Worm (Caenorhabditis elegans): ENCODE data around the gene trpp-9.
A peak's percentile ranks its signal among the peaks of the same experiment; 100 is the strongest.

The trpp-9 gene

DNA sequence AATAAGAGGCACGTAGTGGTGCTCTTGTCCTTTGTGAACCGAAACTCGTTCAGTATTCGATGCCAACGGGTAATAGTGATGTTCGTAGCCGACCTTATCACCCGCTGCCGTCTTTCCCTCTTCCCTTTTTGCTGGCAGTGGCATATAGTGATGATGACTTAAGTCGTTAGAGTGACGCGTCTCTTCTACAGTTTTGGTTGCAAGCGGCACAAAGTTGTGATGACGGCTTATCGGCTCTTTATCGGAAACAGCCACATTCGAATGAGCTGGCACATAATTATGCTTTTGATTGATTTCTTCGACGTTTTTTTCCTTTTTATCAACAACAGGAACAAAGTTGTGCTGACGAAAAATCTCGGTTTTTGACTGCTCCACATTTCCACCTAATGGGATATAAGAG is 48.3 kb upstream of the trpp-9 start (continued):
- TF ChIP-seq zip-11 (GFP tag; IDR thresholded peaks at IDR 0.05), result no peak
- TF ChIP-seq nhr-10 (tag; optimal IDR thresholded peaks at IDR 0.05), result peak; percentile 69
- TF ChIP-seq nhr-102 (tag; optimal IDR thresholded peaks at IDR 0.05), result peak; percentile 74
- no peak for TF ChIP-seq snpc-4 (tag; optimal IDR thresholded peaks at IDR 0.05)
- TF ChIP-seq zfp-2 (tag; optimal IDR thresholded peaks at IDR 0.05), result no peak
- no peak for TF ChIP-seq F44E2.7 (GFP tag; IDR thresholded peaks at IDR 0.05)
- no peak for TF ChIP-seq zip-2 (tag; optimal IDR thresholded peaks at IDR 0.05)
- TF ChIP-seq lsy-2 (tag; optimal IDR thresholded peaks at IDR 0.05), result peak in 1 of 2 experiments; percentile 30
- peak; percentile 29 for TF ChIP-seq jun-1 (tag; optimal IDR thresholded peaks at IDR 0.05)
- no peak for TF ChIP-seq gei-8 (GFP tag; optimal IDR thresholded peaks at IDR 0.05)
- no peak for TF ChIP-seq D1046.2 (GFP tag; IDR thresholded peaks at IDR 0.05)
- TF ChIP-seq mxl-2 (GFP tag; conservative IDR thresholded peaks at IDR 0.05), result no peak
- TF ChIP-seq unc-39 (tag; optimal IDR thresholded peaks at IDR 0.05), result no peak
- TF ChIP-seq dmd-6 (GFP tag; IDR thresholded peaks at IDR 0.05), result peak; percentile 93
- no peak for TF ChIP-seq ceh-62 (tag; optimal IDR thresholded peaks at IDR 0.05)
- TF ChIP-seq arid-1 (GFP tag; conservative IDR thresholded peaks at IDR 0.05), result no peak
- peak; percentile 69 for TF ChIP-seq tra-1 (GFP tag; IDR thresholded peaks at IDR 0.05)
- no peak for TF ChIP-seq lin-29 (GFP tag; IDR thresholded peaks at IDR 0.05)
- no peak for TF ChIP-seq lin-13 (GFP tag; optimal IDR thresholded peaks at IDR 0.05)
- no peak for TF ChIP-seq ces-1 (GFP tag; optimal IDR thresholded peaks at IDR 0.05)
- TF ChIP-seq ZK337.2 (GFP tag; IDR thresholded peaks at IDR 0.05), result no peak
- TF ChIP-seq madf-5 (GFP tag; IDR thresholded peaks at IDR 0.05), result no peak
- no peak for TF ChIP-seq mes-2 (tag; optimal IDR thresholded peaks at IDR 0.05; ENCODE audit: poor library complexity, severe bottlenecking)
- no peak for TF ChIP-seq snpc-1.2 (GFP tag; IDR thresholded peaks at IDR 0.05)
- no peak for TF ChIP-seq Y5F2A.4 (GFP tag; optimal IDR thresholded peaks at IDR 0.05)
- TF ChIP-seq lim-7 (GFP tag; IDR thresholded peaks at IDR 0.05), result no peak
- TF ChIP-seq rbr-2 (tag; optimal IDR thresholded peaks at IDR 0.05), result no peak
- no peak for TF ChIP-seq ztf-7 (tag; optimal IDR thresholded peaks at IDR 0.05)
- peak; percentile 61; the same call in 1 of the 2 replicates for TF ChIP-seq ceh-20 (GFP tag; IDR thresholded peaks at IDR 0.05)
- no peak for TF ChIP-seq ZK546.5 (tag; optimal IDR thresholded peaks at IDR 0.05)
- no peak for TF ChIP-seq T20F7.1 (GFP tag; optimal IDR thresholded peaks at IDR 0.05)
- peak in 1 of 2 experiments; percentile 48 for TF ChIP-seq mdl-1 (tag; optimal IDR thresholded peaks at IDR 0.05)
- TF ChIP-seq F37D6.2 (tag; optimal IDR thresholded peaks at IDR 0.05), result no peak
- peak; percentile 87 for TF ChIP-seq dve-1 (tag; optimal IDR thresholded peaks at IDR 0.05; ENCODE audit: insufficient read depth)
- TF ChIP-seq set-16 (GFP tag; IDR thresholded peaks at IDR 0.05), result no peak
- no peak for TF ChIP-seq spr-3 (GFP tag; optimal IDR thresholded peaks at IDR 0.05)
- TF ChIP-seq hlh-11 (tag; optimal IDR thresholded peaks at IDR 0.05), result peak; percentile 92
- no peak for TF ChIP-seq F10B5.3 (tag; optimal IDR thresholded peaks at IDR 0.05)
- no peak for TF ChIP-seq unc-62 (GFP tag; optimal IDR thresholded peaks at IDR 0.05 in 1 of 2)
- TF ChIP-seq unc-62 (tag; optimal IDR thresholded peaks at IDR 0.05), result no peak
- no peak for TF ChIP-seq fos-1 (tag; optimal IDR thresholded peaks at IDR 0.05)
- TF ChIP-seq mxl-3 (GFP tag; optimal IDR thresholded peaks at IDR 0.05), result peak; percentile 57
- peak; percentile 91 for TF ChIP-seq php-3 (GFP tag; IDR thresholded peaks at IDR 0.05)
- peak; percentile 68; the same call in 1 of the 2 replicates for TF ChIP-seq lin-1 (GFP tag; IDR thresholded peaks at IDR 0.05)
- TF ChIP-seq R02D3.7 (tag; optimal IDR thresholded peaks at IDR 0.05), result no peak
- no peak for TF ChIP-seq ama-1 (optimal IDR thresholded peaks at IDR 0.05)
- TF ChIP-seq Y48G9A.11 (GFP tag; IDR thresholded peaks at IDR 0.05), result no peak
- peak; percentile 94 for TF ChIP-seq nhr-28 (tag; optimal IDR thresholded peaks at IDR 0.05)
- no peak for TF ChIP-seq nhr-25 (tag; optimal IDR thresholded peaks at IDR 0.05; ENCODE audit: borderline replicate concordance, insufficient read depth)
- TF ChIP-seq hlh-30 (tag; optimal IDR thresholded peaks at IDR 0.05; ENCODE audit: insufficient read depth), result peak; percentile 34
- TF ChIP-seq skn-1 (tag; optimal IDR thresholded peaks at IDR 0.05), result no peak
- TF ChIP-seq fkh-10 (GFP tag; optimal IDR thresholded peaks at IDR 0.05), result no peak
